Worm (Caenorhabditis elegans) whole organism, mixed stage, embryonic: ENCODE measurements around the gene sup-35.

Source experiments
- M03D4.4 ChIP-seq: sonication (generic microtip); optimal IDR thresholded peaks from 2 replicates; lab custom pipeline; 2017; ENCODE audit warnings: mild to moderate bottlenecking, missing genetic modification characterization, missing compliant biosample characterization
- blmp-1 ChIP-seq: fragments of 150-350 bp; optimal IDR thresholded peaks from 2 replicates; lab custom pipeline; 2014; ENCODE audit warnings: missing biosample characterization, missing genetic modification characterization
- nhr-12 ChIP-seq: fragments of 150-350 bp; optimal IDR thresholded peaks from 2 replicates; lab custom pipeline; 2014; ENCODE audit warnings: missing biosample characterization, missing genetic modification characterization
- nhr-76 ChIP-seq: sonication (generic microtip); optimal IDR thresholded peaks from 2 replicates; lab custom pipeline; 2017; ENCODE audit warnings: missing biosample characterization, missing genetic modification characterization
- pha-4 ChIP-seq: fragments of 150-350 bp; optimal IDR thresholded peaks from 2 replicates; lab custom pipeline; 2018; ENCODE audit warnings: missing biosample characterization, missing genetic modification reagents, missing genetic modification characterization
- snpc-4 ChIP-seq: fragments of 150-350 bp; optimal IDR thresholded peaks from 2 replicates; lab custom pipeline; 2014; ENCODE audit warnings: missing biosample characterization, missing genetic modification characterization
- tbx-8 ChIP-seq: fragments of 200-800 bp; sonication (Bioruptor generic); optimal IDR thresholded peaks from 2 replicates; lab custom pipeline; 2018; ENCODE audit warnings: mild to moderate bottlenecking, missing genetic modification characterization, moderate library complexity, missing compliant biosample characterization
- unc-62 ChIP-seq: fragments of 150-350 bp; optimal IDR thresholded peaks from 2 replicates; lab custom pipeline; 2014; ENCODE audit warnings: missing biosample characterization, missing genetic modification reagents, missing genetic modification characterization

- TF ChIP-seq unc-62 (GFP tag; lab: Kevin White, UChicago) (no peak), blmp-1 (tag; lab: Kevin White, UChicago) (no peak), snpc-4 (no peak), tbx-8 (GFP tag; lab: Kevin White, UChicago) (no peak), M03D4.4 (tag; lab: Kevin White, UChicago) (peak; percentile 42), nhr-76 (no peak), nhr-12 (tag; lab: Kevin White, UChicago) (no peak), pha-4 (tag; lab: Kevin White, UChicago) (peak; percentile 15)
Observed at ce11 chrIII:11141791-11142490, 22.9 kb upstream of the sup-35 start, which contains the start of the genes Y47D3A.1 and pola-1.
